Fruit fly (Drosophila melanogaster) S2 (cell line): Measurements from ENCODE around the gene CG14190.

Source experiments
- CG8478 ChIP-seq: fragments of >200 bp; optimal IDR thresholded peaks from 2 replicates; lab custom pipeline; 2018
- CTCF ChIP-seq, 2 experiments: fragments of >200 bp; optimal IDR thresholded peaks; 2 replicates each; lab custom pipeline; 2018

DNA sequence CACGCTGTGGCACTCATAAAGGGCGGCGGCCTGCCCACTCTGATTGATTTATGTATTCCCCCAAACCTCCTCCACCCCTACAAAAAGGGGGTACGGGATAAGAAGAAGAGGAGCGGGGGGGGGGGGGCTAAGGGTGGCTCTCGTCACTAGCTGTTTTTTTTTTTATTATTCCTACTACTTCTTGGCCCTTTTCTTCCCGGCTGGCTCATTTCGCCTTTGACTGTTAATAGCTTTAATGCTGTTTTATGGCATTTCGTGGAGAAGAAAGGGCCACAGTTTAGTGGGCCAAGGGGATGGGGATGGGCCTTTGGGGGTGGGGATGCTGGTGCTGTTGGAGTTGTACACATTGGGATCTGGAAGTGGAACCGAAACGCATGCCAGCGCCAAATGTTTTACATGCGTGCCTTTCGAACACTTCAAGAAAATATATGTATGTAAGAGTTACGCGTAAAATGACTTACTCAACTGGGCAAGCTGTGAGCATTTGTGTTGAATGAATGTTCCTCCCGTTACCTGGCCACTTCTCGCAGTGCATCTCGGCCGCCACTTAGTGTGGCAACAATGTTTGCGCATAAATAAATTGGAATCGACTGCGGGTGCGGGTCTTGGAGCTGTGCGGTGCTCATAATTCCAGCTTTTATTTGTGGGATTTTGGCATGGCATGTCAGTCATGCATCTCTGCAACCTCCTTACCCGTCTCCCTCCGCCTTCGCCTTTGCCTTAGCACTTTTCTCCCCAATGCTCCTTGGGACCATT is 46.4 kb upstream of the CG14190 start:
- TF ChIP-seq CTCF (optimal IDR thresholded peaks at IDR 0.05; lab: Kevin White, UChicago) (no peak), CG8478 (lab: Kevin White, UChicago) (no peak)
